Fruit fly (Drosophila melanogaster): Measurements from ENCODE around the gene psh.

dm6 chrX:18514767-18515166 lies 28.0 kb upstream of the psh start, which contains the start of gene CG6470:
- TF ChIP-seq Myc (optimal IDR thresholded peaks at IDR 0.05) (no peak), h (optimal IDR thresholded peaks at IDR 0.05) (no peak), ttk (optimal IDR thresholded peaks at IDR 0.05) (no peak), psq (optimal IDR thresholded peaks at IDR 0.05) (no peak), insv (optimal IDR thresholded peaks at IDR 0.05) (no peak), Sin3A (optimal IDR thresholded peaks at IDR 0.05) (no peak)

Measured in Kc167 (cell line).